Fruit fly (Drosophila melanogaster) whole organism, embryonic: Measurements from ENCODE around the gene CG7518.
A peak's percentile ranks its signal among the peaks of the same experiment; 100 is the strongest.

Source experiments
- Asciz ChIP-seq: fragments of 200-800 bp; sonication (Bioruptor generic); optimal IDR thresholded peaks from 2 replicates; lab custom pipeline; 2017; ENCODE audit warnings: missing biosample characterization, mild to moderate bottlenecking, missing genetic modification characterization, missing genetic modification reagents
- CG10543 ChIP-seq: fragments of 200-800 bp; sonication (Bioruptor generic); optimal IDR thresholded peaks from 3 replicates; lab custom pipeline; 2017; ENCODE audit warnings: missing biosample characterization, mild to moderate bottlenecking, missing genetic modification characterization, moderate library complexity
- CG11456 ChIP-seq: fragments of 200-800 bp; sonication (Bioruptor generic); IDR thresholded peaks from 3 replicates; pipeline ENCODE4 v1.3.6; 2022; ENCODE audit warnings: missing biosample characterization, missing genetic modification characterization
- CG11695 ChIP-seq: fragments of 200-800 bp; sonication (Bioruptor generic); IDR thresholded peaks from 3 replicates; pipeline ENCODE4 v1.3.6; 2022; ENCODE audit warnings: missing biosample characterization, missing genetic modification characterization
- CG11696 ChIP-seq: fragments of 200-800 bp; sonication (Bioruptor generic); IDR thresholded peaks from 2 replicates; pipeline ENCODE4 v1.3.6; 2022; ENCODE audit warnings: missing biosample characterization, missing genetic modification characterization
- CG13894 ChIP-seq: fragments of 200-800 bp; sonication (Bioruptor generic); optimal IDR thresholded peaks from 3 replicates; lab custom pipeline; 2018; ENCODE audit warnings: missing biosample characterization, mild to moderate bottlenecking, missing genetic modification characterization, moderate library complexity
- CG17359 ChIP-seq: fragments of 200-800 bp; sonication (Bioruptor generic); optimal IDR thresholded peaks from 3 replicates; lab custom pipeline; 2018; ENCODE audit warnings: missing biosample characterization, mild to moderate bottlenecking, missing genetic modification characterization, moderate library complexity
- CG17361 ChIP-seq: fragments of 200-800 bp; sonication (Bioruptor generic); IDR thresholded peaks from 3 replicates; pipeline ENCODE4 v1.3.6; 2022; ENCODE audit warnings: missing biosample characterization, missing genetic modification characterization
- CG2120 ChIP-seq: fragments of 200-800 bp; sonication (Bioruptor generic); optimal IDR thresholded peaks from 3 replicates; lab custom pipeline; 2016; ENCODE audit warnings: missing biosample characterization, missing genetic modification characterization
- CG2889 ChIP-seq: fragments of 200-800 bp; sonication (Bioruptor generic); IDR thresholded peaks from 3 replicates; pipeline ENCODE4 v1.3.6; 2022; ENCODE audit warnings: missing biosample characterization, missing genetic modification characterization
- CG3163 ChIP-seq: fragments of 200-800 bp; sonication (Bioruptor generic); optimal IDR thresholded peaks from 3 replicates; lab custom pipeline; 2016; ENCODE audit warnings: missing biosample characterization, missing genetic modification characterization
- CG33213 ChIP-seq: fragments of 200-800 bp; sonication (Bioruptor generic); optimal IDR thresholded peaks from 3 replicates; lab custom pipeline; 2016; ENCODE audit warnings: missing biosample characterization, missing genetic modification characterization
- CG34224 ChIP-seq: fragments of 200-800 bp; sonication (Bioruptor generic); IDR thresholded peaks from 3 replicates; pipeline ENCODE4 v1.3.6; 2022; ENCODE audit warnings: missing biosample characterization, missing genetic modification characterization; ENCODE audit not compliant: partially characterized antibody
- CG34422 ChIP-seq: fragments of 200-800 bp; sonication (Bioruptor generic); IDR thresholded peaks from 3 replicates; pipeline ENCODE4 v1.3.6; 2022; ENCODE audit warnings: missing biosample characterization, missing genetic modification characterization
- CG6254 ChIP-seq: fragments of 200-800 bp; sonication (Bioruptor generic); optimal IDR thresholded peaks from 3 replicates; lab custom pipeline; 2017; ENCODE audit warnings: mild to moderate bottlenecking, missing biosample characterization, missing genetic modification reagents, missing genetic modification characterization
- CG7372 ChIP-seq: fragments of 200-800 bp; sonication (Bioruptor generic); IDR thresholded peaks from 2 replicates; pipeline ENCODE4 v1.3.6; 2022; ENCODE audit warnings: missing biosample characterization, missing genetic modification characterization
- CG7987 ChIP-seq: fragments of 200-800 bp; sonication (Bioruptor generic); optimal IDR thresholded peaks from 2 replicates; lab custom pipeline; 2018; ENCODE audit warnings: missing biosample characterization, mild to moderate bottlenecking, missing genetic modification characterization, moderate library complexity
- CG9727 ChIP-seq: fragments of 200-800 bp; sonication (Bioruptor generic); optimal IDR thresholded peaks from 3 replicates; lab custom pipeline; 2017; ENCODE audit warnings: missing biosample characterization, mild to moderate bottlenecking, missing genetic modification characterization
- CG9817 ChIP-seq: fragments of 200-800 bp; sonication (Bioruptor generic); optimal IDR thresholded peaks from 2 replicates; lab custom pipeline; 2018; ENCODE audit warnings: missing biosample characterization, mild to moderate bottlenecking, missing genetic modification characterization, moderate library complexity
- CTCF ChIP-seq: fragments of 200-800 bp; sonication (Bioruptor generic); optimal IDR thresholded peaks from 2 replicates; lab custom pipeline; 2017; ENCODE audit warnings: missing biosample characterization, mild to moderate bottlenecking, missing genetic modification characterization, moderate library complexity
- CoRest ChIP-seq: fragments of 200-800 bp; sonication (Bioruptor generic); optimal IDR thresholded peaks from 3 replicates; lab custom pipeline; 2018; ENCODE audit warnings: missing biosample characterization, mild to moderate bottlenecking, missing genetic modification characterization, moderate library complexity
- Dbx ChIP-seq: fragments of 200-800 bp; sonication (Bioruptor generic); IDR thresholded peaks from 3 replicates; pipeline ENCODE4 v1.3.6; 2022; ENCODE audit warnings: missing biosample characterization, missing genetic modification characterization
- Elba2 ChIP-seq: fragments of 200-800 bp; sonication (Bioruptor generic); optimal IDR thresholded peaks from 3 replicates; lab custom pipeline; 2016; ENCODE audit warnings: missing biosample characterization, missing genetic modification characterization
- GATAe ChIP-seq: fragments of 200-800 bp; sonication (Bioruptor generic); conservative IDR thresholded peaks from 2 replicates; pipeline ENCODE4 v1.3.6; 2022; ENCODE audit warnings: missing biosample characterization, missing genetic modification characterization
- HHEX ChIP-seq: fragments of 200-800 bp; sonication (Bioruptor generic); optimal IDR thresholded peaks from 3 replicates; lab custom pipeline; 2017; ENCODE audit warnings: missing biosample characterization, mild to moderate bottlenecking, missing genetic modification characterization, missing genetic modification reagents
- Oaz ChIP-seq: fragments of 200-800 bp; sonication (Bioruptor generic); IDR thresholded peaks from 2 replicates; pipeline ENCODE4 v1.3.6; 2022; ENCODE audit warnings: missing biosample characterization, missing genetic modification characterization
- Sox100B ChIP-seq: fragments of 200-800 bp; sonication (Bioruptor generic); optimal IDR thresholded peaks from 3 replicates; lab custom pipeline; 2018; ENCODE audit warnings: missing biosample characterization, mild to moderate bottlenecking, missing genetic modification characterization
- Vsx1 ChIP-seq: fragments of 200-800 bp; sonication (Bioruptor generic); optimal IDR thresholded peaks from 2 replicates; lab custom pipeline; 2017; ENCODE audit warnings: missing biosample characterization, mild to moderate bottlenecking, missing genetic modification characterization, missing genetic modification reagents
- amos ChIP-seq: fragments of 200-800 bp; sonication (Bioruptor generic); IDR thresholded peaks from 2 replicates; pipeline ENCODE4 v1.3.6; 2022; ENCODE audit warnings: missing biosample characterization, missing genetic modification characterization; ENCODE audit not compliant: partially characterized antibody
- aop ChIP-seq: fragments of 200-800 bp; sonication (Bioruptor generic); IDR thresholded peaks from 2 replicates; pipeline ENCODE4 v1.3.6; 2022; ENCODE audit warnings: missing biosample characterization, missing genetic modification characterization
- bigmax ChIP-seq: fragments of 200-800 bp; sonication (Bioruptor generic); optimal IDR thresholded peaks from 2 replicates; lab custom pipeline; 2018; ENCODE audit warnings: missing biosample characterization, mild to moderate bottlenecking, missing genetic modification characterization
- bowl ChIP-seq: fragments of 200-800 bp; sonication (Bioruptor generic); IDR thresholded peaks from 2 replicates; pipeline ENCODE4 v1.3.6; 2022; ENCODE audit warnings: missing biosample characterization, missing genetic modification characterization
- chinmo ChIP-seq: fragments of 200-800 bp; sonication (Bioruptor generic); IDR thresholded peaks from 4 replicates; pipeline ENCODE4 v1.3.6; 2022; ENCODE audit warnings: missing biosample characterization, missing genetic modification characterization; ENCODE audit not compliant: partially characterized antibody
- cwo ChIP-seq: fragments of 200-800 bp; sonication (Bioruptor generic); optimal IDR thresholded peaks from 3 replicates; lab custom pipeline; 2017; ENCODE audit warnings: missing biosample characterization, missing genetic modification characterization, mild to moderate bottlenecking, moderate library complexity, missing genetic modification reagents
- dmrt99B ChIP-seq: fragments of 200-800 bp; sonication (Bioruptor generic); optimal IDR thresholded peaks from 2 replicates; lab custom pipeline; 2018; ENCODE audit warnings: missing biosample characterization, mild to moderate bottlenecking, missing genetic modification characterization, moderate library complexity
- exex ChIP-seq: fragments of 200-800 bp; sonication (Bioruptor generic); optimal IDR thresholded peaks from 4 replicates; lab custom pipeline; 2018; ENCODE audit warnings: missing biosample characterization, mild to moderate bottlenecking, missing genetic modification characterization, moderate library complexity
- eyg ChIP-seq: fragments of 200-800 bp; sonication (Bioruptor generic); optimal IDR thresholded peaks from 3 replicates; lab custom pipeline; 2016; ENCODE audit warnings: missing biosample characterization, missing genetic modification characterization
- ftz-f1 ChIP-seq: fragments of 200-800 bp; sonication (Bioruptor generic); optimal IDR thresholded peaks from 2 replicates; lab custom pipeline; 2016; ENCODE audit warnings: missing biosample characterization, missing genetic modification characterization
- hkb ChIP-seq, 2 experiments: fragments of 200-800 bp in 1 of 2; fragments of >200 bp in 1 of 2; sonication (Bioruptor generic) in 1 of 2; IDR thresholded peaks in 1 of 2; optimal IDR thresholded peaks in 1 of 2; 2 replicates each; pipeline versions ENCODE4 v1.3.6 to Lab custom; 2017 to 2022; ENCODE audit warnings: missing biosample characterization in 1 of 2, missing genetic modification characterization in 1 of 2
- jumu ChIP-seq: fragments of 200-800 bp; sonication (Bioruptor generic); optimal IDR thresholded peaks from 3 replicates; lab custom pipeline; 2016; ENCODE audit warnings: missing biosample characterization, missing genetic modification characterization
- lab ChIP-seq: fragments of 200-800 bp; sonication (Bioruptor generic); optimal IDR thresholded peaks from 3 replicates; lab custom pipeline; 2017; ENCODE audit warnings: missing biosample characterization, missing genetic modification characterization, mild to moderate bottlenecking, moderate library complexity, missing genetic modification reagents
- lbe ChIP-seq: fragments of 200-800 bp; sonication (Bioruptor generic); optimal IDR thresholded peaks from 2 replicates; lab custom pipeline; 2016; ENCODE audit warnings: missing biosample characterization, mild to moderate bottlenecking, missing genetic modification characterization
- luna ChIP-seq: fragments of 200-800 bp; sonication (Bioruptor generic); optimal IDR thresholded peaks from 2 replicates; lab custom pipeline; 2016; ENCODE audit warnings: missing biosample characterization, missing genetic modification characterization
- mirr ChIP-seq: fragments of 200-800 bp; sonication (Bioruptor generic); optimal IDR thresholded peaks from 3 replicates; lab custom pipeline; 2018; ENCODE audit warnings: missing biosample characterization, mild to moderate bottlenecking, missing genetic modification characterization
- nom ChIP-seq: fragments of 200-800 bp; sonication (Bioruptor generic); optimal IDR thresholded peaks from 2 replicates; lab custom pipeline; 2017; ENCODE audit warnings: missing biosample characterization, missing genetic modification characterization, mild to moderate bottlenecking, moderate library complexity, missing genetic modification reagents
- pho ChIP-seq: fragments of 200-800 bp; sonication (Bioruptor generic); optimal IDR thresholded peaks from 2 replicates; lab custom pipeline; 2016; ENCODE audit warnings: missing biosample characterization, missing genetic modification characterization
- run ChIP-seq: fragments of 200-800 bp; sonication (Bioruptor generic); optimal IDR thresholded peaks from 3 replicates; lab custom pipeline; 2018; ENCODE audit warnings: missing biosample characterization, mild to moderate bottlenecking, missing genetic modification characterization
- slbo ChIP-seq: fragments of 200-800 bp; sonication (Bioruptor generic); IDR thresholded peaks from 2 replicates; pipeline ENCODE4 v1.3.6; 2022; ENCODE audit warnings: missing biosample characterization, missing genetic modification characterization
- wdn ChIP-seq: fragments of 200-800 bp; sonication (Bioruptor generic); IDR thresholded peaks from 2 replicates; pipeline ENCODE4 v1.3.6; 2022; ENCODE audit warnings: missing biosample characterization, missing genetic modification characterization
- zfh1 ChIP-seq: fragments of 200-800 bp; sonication (Bioruptor generic); IDR thresholded peaks from 3 replicates; pipeline ENCODE4 v1.3.6; 2022; ENCODE audit warnings: missing biosample characterization, missing genetic modification characterization

The CG7518 gene

dm6 chr3R:13051298-13051723 lies 53.4 kb downstream of the CG7518 start, which contains the start of gene CG7966:
TSS of gene CG7966 (minus strand) at chr3R:13051453.
- TF ChIP-seq Asciz (GFP tag; lab: Kevin White, UChicago) (no peak), eyg (peak; percentile 90), CG6254 (GFP tag; lab: Kevin White, UChicago) (peak; percentile 36), chinmo (GFP tag; lab: Robert Waterston, UW) (peak; percentile 58; the same call in 1 of the 4 replicates), run (no peak), aop (GFP tag; lab: Robert Waterston, UW) (no peak), pho (GFP tag; lab: Kevin White, UChicago) (peak; percentile 15), CG3163 (GFP tag; lab: Kevin White, UChicago) (peak; percentile 95), CG2889 (GFP tag; lab: Robert Waterston, UW) (no peak), dmrt99B (no peak), Vsx1 (GFP tag; lab: Kevin White, UChicago) (peak; percentile 48), Oaz (GFP tag; lab: Robert Waterston, UW) (no peak), luna (GFP tag; lab: Kevin White, UChicago) (no peak), hkb (optimal IDR thresholded peaks at IDR 0.05; lab: Kevin White, UChicago) (no peak), hkb (GFP tag; IDR thresholded peaks at IDR 0.05; lab: Robert Waterston, UW) (0 out of 2 replicates have a peak, but pooled peaks have one; percentile 49), CTCF (peak; percentile 1), CG17361 (GFP tag; lab: Robert Waterston, UW) (0 out of 3 replicates have a peak, but pooled peaks have one; percentile 6), ftz-f1 (peak; percentile 66), wdn (GFP tag; lab: Robert Waterston, UW) (no peak), bowl (GFP tag; lab: Robert Waterston, UW) (no peak), CG11456 (0 out of 3 replicates have a peak, but pooled peaks have one; percentile 30), lbe (GFP tag; lab: Kevin White, UChicago) (peak; percentile 52), slbo (GFP tag; lab: Robert Waterston, UW) (no peak), cwo (GFP tag; lab: Kevin White, UChicago) (peak; percentile 33), nom (GFP tag; lab: Kevin White, UChicago) (peak; percentile 53), CG11696 (GFP tag; lab: Robert Waterston, UW) (no peak), mirr (peak; percentile 85), CG17359 (tag; lab: Kevin White, UChicago) (no peak), amos (peak; percentile 26; the same call in 1 of the 2 replicates), Elba2 (GFP tag; lab: Kevin White, UChicago) (no peak), CG34422 (GFP tag; lab: Robert Waterston, UW) (peak; percentile 47; the same call in 1 of the 3 replicates), CG34224 (GFP tag; lab: Robert Waterston, UW) (peak; percentile 14; the same call in 2 of the 3 replicates), bigmax (GFP tag; lab: Kevin White, UChicago) (peak; percentile 23), CG33213 (GFP tag; lab: Kevin White, UChicago) (no peak), zfh1 (GFP tag; lab: Robert Waterston, UW) (no peak), CG7987 (GFP tag; lab: Kevin White, UChicago) (peak; percentile 52), Dbx (0 out of 3 replicates have a peak, but pooled peaks have one; percentile 56), CG9727 (peak; percentile 6), jumu (no peak), Sox100B (GFP tag; lab: Kevin White, UChicago) (peak; percentile 40), HHEX (peak; percentile 7), CG10543 (peak; percentile 5), GATAe (GFP tag; lab: Robert Waterston, UW) (peak; percentile 16; the same call in 1 of the 2 replicates), CoRest (tag; lab: Kevin White, UChicago) (no peak), CG13894 (tag; lab: Kevin White, UChicago) (no peak), lab (GFP tag; lab: Kevin White, UChicago) (peak; percentile 59), exex (tag; lab: Kevin White, UChicago) (peak; percentile 87), CG9817 (tag; lab: Kevin White, UChicago) (no peak), CG7372 (GFP tag; lab: Robert Waterston, UW) (no peak), CG2120 (GFP tag; lab: Kevin White, UChicago) (no peak), CG11695 (GFP tag; lab: Robert Waterston, UW) (peak; percentile 76)
